Fruit fly (Drosophila melanogaster): ENCODE measurements around the gene Nepl4.

- TF ChIP-seq Pif1B (GFP tag; optimal IDR thresholded peaks at IDR 0.05) (no peak), Snoo (tag; optimal IDR thresholded peaks at IDR 0.05) (no peak), CG8301 (tag; optimal IDR thresholded peaks at IDR 0.05) (no peak), CG17806 (tag; optimal IDR thresholded peaks at IDR 0.05) (no peak), Pif1A (GFP tag; optimal IDR thresholded peaks at IDR 0.05) (no peak), EcR (GFP tag; optimal IDR thresholded peaks at IDR 0.05) (no peak), fd96Ca (GFP tag; IDR thresholded peaks at IDR 0.05) (no peak)
Measured at dm6 chr2L:6337843-6338366, 29.8 kb upstream of the Nepl4 start.

Measured in whole organism, pupa.